Fruit fly (Drosophila melanogaster) whole organism, embryonic: Measurements from ENCODE around the gene tst.

Source experiments
- CG10267 ChIP-seq: fragments of 200-800 bp; sonication (Bioruptor generic); optimal IDR thresholded peaks from 2 replicates; lab custom pipeline; 2018; ENCODE audit warnings: missing biosample characterization, mild to moderate bottlenecking, missing genetic modification characterization, moderate library complexity
- CG11560 ChIP-seq: fragments of 200-800 bp; sonication (Bioruptor generic); IDR thresholded peaks from 3 replicates; pipeline ENCODE4 v1.3.6; 2022; ENCODE audit warnings: missing biosample characterization, missing genetic modification characterization
- CG2199 ChIP-seq: fragments of 200-800 bp; sonication (Bioruptor generic); IDR thresholded peaks from 3 replicates; pipeline ENCODE4 v1.3.6; 2022; ENCODE audit warnings: missing biosample characterization, missing genetic modification characterization
- CG3995 ChIP-seq: fragments of 200-800 bp; sonication (Bioruptor generic); optimal IDR thresholded peaks from 3 replicates; lab custom pipeline; 2016; ENCODE audit warnings: missing biosample characterization, missing genetic modification characterization
- CG6175 ChIP-seq: fragments of 200-800 bp; sonication (Bioruptor generic); IDR thresholded peaks from 3 replicates; pipeline ENCODE4 v1.3.6; 2022; ENCODE audit warnings: missing biosample characterization, missing genetic modification characterization
- CHES-1-like ChIP-seq: fragments of 200-800 bp; sonication (Bioruptor generic); optimal IDR thresholded peaks from 2 replicates; lab custom pipeline; 2016; ENCODE audit warnings: missing biosample characterization, missing genetic modification characterization
- Drgx ChIP-seq: fragments of 200-800 bp; sonication (Bioruptor generic); IDR thresholded peaks from 2 replicates; pipeline ENCODE4 v1.3.6; 2022; ENCODE audit warnings: missing biosample characterization, missing genetic modification characterization
- Fer1 ChIP-seq: fragments of 200-800 bp; sonication (Bioruptor generic); optimal IDR thresholded peaks from 2 replicates; lab custom pipeline; 2017; ENCODE audit warnings: missing biosample characterization, mild to moderate bottlenecking, missing genetic modification characterization
- Sox102F ChIP-seq: fragments of 200-800 bp; sonication (Bioruptor generic); optimal IDR thresholded peaks from 2 replicates; lab custom pipeline; 2018; ENCODE audit warnings: missing biosample characterization, mild to moderate bottlenecking, missing genetic modification characterization, moderate library complexity
- shn ChIP-seq: fragments of 200-800 bp; sonication (Bioruptor generic); optimal IDR thresholded peaks from 3 replicates; lab custom pipeline; 2016; ENCODE audit warnings: missing biosample characterization, missing genetic modification characterization
- sisA ChIP-seq: fragments of 200-800 bp; sonication (Bioruptor generic); IDR thresholded peaks from 2 replicates; pipeline ENCODE4 v1.3.6; 2022; ENCODE audit warnings: missing biosample characterization, missing genetic modification characterization
- vfl ChIP-seq: fragments of 200-800 bp; sonication (Bioruptor generic); optimal IDR thresholded peaks from 2 replicates; lab custom pipeline; 2016; ENCODE audit warnings: missing biosample characterization, missing genetic modification characterization

dm6 chr3R:23733771-23734170 is 38.9 kb downstream of the tst start:
- TF ChIP-seq vfl (GFP tag; lab: Kevin White, UChicago) (no peak), CG3995 (GFP tag; lab: Kevin White, UChicago) (no peak), CG11560 (no peak), CG10267 (tag; lab: Kevin White, UChicago) (no peak), shn (GFP tag; lab: Kevin White, UChicago) (no peak), Sox102F (GFP tag; lab: Kevin White, UChicago) (no peak), CG6175 (GFP tag; lab: Robert Waterston, UW) (no peak), Fer1 (GFP tag; lab: Kevin White, UChicago) (no peak), Drgx (GFP tag; lab: Robert Waterston, UW) (no peak), sisA (GFP tag; lab: Robert Waterston, UW) (no peak), CG2199 (0 out of 3 replicates have a peak, but pooled peaks have one; percentile 22), CHES-1-like (no peak)
